Worm (Caenorhabditis elegans) whole organism, L4 larva: ENCODE data around the gene str-180.

Experiments
- F26F4.8 ChIP-seq: fragments of 200-800 bp; sonication (Bioruptor generic); conservative IDR thresholded peaks from 2 replicates; pipeline ENCODE4 v1.3.6; 2022; ENCODE audit warnings: missing genetic modification characterization, missing compliant biosample characterization
- F44E2.7 ChIP-seq: fragments of 200-800 bp; sonication (Bioruptor generic); IDR thresholded peaks from 2 replicates; pipeline ENCODE4 v2.1.2; 2022; ENCODE audit warnings: missing genetic modification characterization, missing compliant biosample characterization
- T20F7.1 ChIP-seq: fragments of 200-800 bp; sonication (Bioruptor generic); optimal IDR thresholded peaks from 2 replicates; lab custom pipeline; 2018; ENCODE audit warnings: mild to moderate bottlenecking, missing genetic modification characterization, missing compliant biosample characterization
- Y105C5A.15 ChIP-seq: fragments of 200-800 bp; sonication (Bioruptor generic); IDR thresholded peaks from 2 replicates; pipeline ENCODE4 v1.3.6; 2022; ENCODE audit warnings: missing genetic modification characterization, missing compliant biosample characterization
- Y48G9A.11 ChIP-seq: fragments of 200-800 bp; sonication (Bioruptor generic); IDR thresholded peaks from 2 replicates; pipeline ENCODE4 v1.3.6; 2022; ENCODE audit warnings: missing genetic modification reagents, missing genetic modification characterization, missing compliant biosample characterization
- Y5F2A.4 ChIP-seq: fragments of 200-800 bp; sonication (Bioruptor generic); optimal IDR thresholded peaks from 2 replicates; lab custom pipeline; 2018; ENCODE audit warnings: mild to moderate bottlenecking, missing genetic modification characterization, missing compliant biosample characterization
- Y75B8A.6 ChIP-seq: fragments of 200-800 bp; sonication (Bioruptor generic); IDR thresholded peaks from 2 replicates; pipeline ENCODE4 v1.3.6; 2022; ENCODE audit warnings: missing genetic modification reagents, missing genetic modification characterization, missing compliant biosample characterization
- ZK337.2 ChIP-seq: fragments of 200-800 bp; sonication (Bioruptor generic); IDR thresholded peaks from 2 replicates; pipeline ENCODE4 v1.3.6; 2022; ENCODE audit warnings: missing genetic modification reagents, missing genetic modification characterization, missing compliant biosample characterization
- ZK546.5 ChIP-seq, 2 experiments: sonication (generic microtip); optimal IDR thresholded peaks; 2 replicates each; lab custom pipeline; 2017; ENCODE audit warnings: missing biosample characterization in 2 of 2, missing genetic modification characterization in 2 of 2
- ama-1 ChIP-seq: fragments of 150-350 bp; optimal IDR thresholded peaks from 2 replicates; lab custom pipeline; 2014; ENCODE audit warnings: inconsistent platforms, mixed read lengths
- arid-1 ChIP-seq: fragments of 200-800 bp; sonication (Bioruptor generic); conservative IDR thresholded peaks from 2 replicates; pipeline ENCODE4 v1.3.6; 2022; ENCODE audit warnings: missing genetic modification reagents, missing genetic modification characterization, missing compliant biosample characterization
- ceh-44 ChIP-seq: fragments of 200-800 bp; sonication (Bioruptor generic); IDR thresholded peaks from 2 replicates; pipeline ENCODE4 v1.3.6; 2022; ENCODE audit warnings: missing genetic modification reagents, missing genetic modification characterization, missing compliant biosample characterization
- ceh-62 ChIP-seq: sonication (generic microtip); optimal IDR thresholded peaks from 2 replicates; lab custom pipeline; 2017; ENCODE audit warnings: missing biosample characterization, missing genetic modification characterization
- ceh-82 ChIP-seq: sonication (generic microtip); optimal IDR thresholded peaks from 2 replicates; lab custom pipeline; 2017; ENCODE audit warnings: missing biosample characterization, missing genetic modification characterization
- ctbp-1 ChIP-seq: fragments of 200-800 bp; sonication (Bioruptor generic); IDR thresholded peaks from 2 replicates; pipeline ENCODE4 v1.3.6; 2022; ENCODE audit warnings: missing genetic modification reagents, missing genetic modification characterization, missing compliant biosample characterization
- daf-16 ChIP-seq, 3 experiments: sonication (generic microtip); optimal IDR thresholded peaks; 2 replicates each; lab custom pipeline; 2016 to 2017; ENCODE audit warnings: missing genetic modification characterization in 3 of 3, missing genetic modification reagents in 3 of 3, mild to moderate bottlenecking in 2 of 3, missing compliant biosample characterization in 2 of 3, missing biosample characterization in 1 of 3, moderate library complexity in 1 of 3
- dmd-6 ChIP-seq: fragments of 200-800 bp; sonication (Bioruptor generic); IDR thresholded peaks from 2 replicates; pipeline ENCODE4 v1.3.6; 2022; ENCODE audit warnings: missing genetic modification reagents, missing genetic modification characterization, missing compliant biosample characterization
- dmd-8 ChIP-seq: fragments of 200-800 bp; sonication (Bioruptor generic); IDR thresholded peaks from 2 replicates; pipeline ENCODE4 v1.3.6; 2022; ENCODE audit warnings: missing genetic modification characterization, missing compliant biosample characterization
- egl-43 ChIP-seq: fragments of 200-800 bp; sonication (Bioruptor generic); IDR thresholded peaks from 2 replicates; pipeline ENCODE4 v1.3.6; 2022; ENCODE audit warnings: missing genetic modification reagents, missing genetic modification characterization, missing compliant biosample characterization
- hif-1 ChIP-seq, 2 experiments: sonication (generic microtip); optimal IDR thresholded peaks; 2 replicates each; lab custom pipeline; 2016 to 2017; ENCODE audit warnings: missing compliant biosample characterization in 2 of 2, missing genetic modification characterization in 2 of 2, missing genetic modification reagents in 2 of 2, missing genotype in 2 of 2, mild to moderate bottlenecking in 1 of 2
- hlh-30 ChIP-seq: sonication (generic microtip); optimal IDR thresholded peaks from 2 replicates; lab custom pipeline; 2017; ENCODE audit warnings: antibody characterized with exemption, mild to moderate bottlenecking, missing genetic modification characterization, missing compliant biosample characterization; ENCODE audit not compliant: insufficient read depth
- jun-1 ChIP-seq: fragments of 150-350 bp; optimal IDR thresholded peaks from 2 replicates; lab custom pipeline; 2014; ENCODE audit warnings: missing biosample characterization, missing genetic modification reagents, missing genetic modification characterization
- lsy-2 ChIP-seq, 2 experiments: fragments of 150-350 bp in 1 of 2; sonication (generic microtip) in 1 of 2; optimal IDR thresholded peaks; 2 replicates each; lab custom pipeline; 2014 to 2017; ENCODE audit warnings: missing biosample characterization in 2 of 2, missing genetic modification characterization in 2 of 2
- madf-9 ChIP-seq: fragments of 200-800 bp; sonication (Bioruptor generic); conservative IDR thresholded peaks from 2 replicates; pipeline ENCODE4 v1.3.6; 2022; ENCODE audit warnings: missing genetic modification reagents, missing genetic modification characterization, missing compliant biosample characterization
- mdl-1 ChIP-seq, 2 experiments: fragments of 150-350 bp in 1 of 2; sonication (generic microtip) in 1 of 2; optimal IDR thresholded peaks; 2 replicates each; lab custom pipeline; 2014 to 2017; ENCODE audit warnings: missing biosample characterization in 2 of 2, missing genetic modification characterization in 2 of 2
- mxl-3 ChIP-seq: fragments of 200-800 bp; sonication (Bioruptor generic); optimal IDR thresholded peaks from 2 replicates; lab custom pipeline; 2018; ENCODE audit warnings: mild to moderate bottlenecking, missing genetic modification characterization, missing compliant biosample characterization
- nhr-28 ChIP-seq: fragments of 150-350 bp; optimal IDR thresholded peaks from 2 replicates; lab custom pipeline; 2014; ENCODE audit warnings: missing biosample characterization, missing genetic modification characterization
- nhr-42 ChIP-seq: fragments of 200-800 bp; sonication (Bioruptor generic); IDR thresholded peaks from 2 replicates; pipeline ENCODE4 v1.3.6; 2022; ENCODE audit warnings: missing genetic modification characterization, missing compliant biosample characterization
- nhr-77 ChIP-seq: fragments of 150-350 bp; optimal IDR thresholded peaks from 2 replicates; lab custom pipeline; 2014; ENCODE audit warnings: missing biosample characterization, missing genetic modification characterization
- rbr-2 ChIP-seq: sonication (generic microtip); optimal IDR thresholded peaks from 2 replicates; lab custom pipeline; 2016; ENCODE audit warnings: missing genotype, missing genetic modification characterization, missing compliant biosample characterization
- snpc-1.2 ChIP-seq: fragments of 200-800 bp; sonication (Bioruptor generic); IDR thresholded peaks from 2 replicates; pipeline ENCODE4 v1.3.6; 2022; ENCODE audit warnings: missing genetic modification reagents, missing genetic modification characterization, missing compliant biosample characterization
- snpc-4 ChIP-seq: fragments of 150-350 bp; optimal IDR thresholded peaks from 2 replicates; lab custom pipeline; 2014; ENCODE audit warnings: missing biosample characterization, missing genetic modification characterization
- tag-97 ChIP-seq: fragments of 200-800 bp; sonication (Bioruptor generic); IDR thresholded peaks from 2 replicates; pipeline ENCODE4 v1.3.6; 2022; ENCODE audit warnings: missing genetic modification characterization, missing compliant biosample characterization
- tra-1 ChIP-seq: fragments of 200-800 bp; sonication (Bioruptor generic); IDR thresholded peaks from 2 replicates; pipeline ENCODE4 v1.3.6; 2022; ENCODE audit warnings: missing genetic modification reagents, missing genetic modification characterization, missing compliant biosample characterization
- zip-11 ChIP-seq: fragments of 200-800 bp; sonication (Bioruptor generic); IDR thresholded peaks from 2 replicates; pipeline ENCODE4 v1.3.6; 2022; ENCODE audit warnings: missing genetic modification characterization, missing compliant biosample characterization
- zip-2 ChIP-seq: fragments of 150-350 bp; optimal IDR thresholded peaks from 2 replicates; lab custom pipeline; 2014; ENCODE audit warnings: missing biosample characterization, missing genetic modification characterization

Gene str-180

DNA sequence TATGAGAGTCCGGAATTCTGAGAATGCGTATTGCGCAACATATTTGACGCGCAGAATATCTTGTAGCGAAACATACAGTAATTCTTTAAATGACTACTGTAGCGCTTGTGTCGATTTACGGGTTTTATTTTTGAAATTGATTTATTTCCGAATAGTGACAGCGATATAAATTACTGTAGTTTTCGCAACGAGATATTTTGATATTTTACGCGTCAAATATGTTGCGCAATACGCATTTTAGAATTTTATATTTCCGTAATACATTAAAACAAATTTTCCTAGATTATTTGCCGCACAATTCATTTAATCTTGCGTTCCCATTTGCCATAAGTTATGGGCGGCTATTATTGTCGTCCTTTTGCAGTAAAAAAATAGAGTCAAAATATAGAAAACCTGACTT lies 36.7 kb upstream of the str-180 start (continued):
- TF ChIP-seq mdl-1 (tag; optimal IDR thresholded peaks at IDR 0.05; lab: Kevin White, UChicago) (no peak), Y48G9A.11 (GFP tag; lab: Robert Waterston, UW) (no peak), F26F4.8 (GFP tag; lab: Robert Waterston, UW) (no peak), ceh-44 (GFP tag; lab: Robert Waterston, UW) (no peak)
- TF ChIP-seq, all 104 proteins: peak for 0

DNA sequence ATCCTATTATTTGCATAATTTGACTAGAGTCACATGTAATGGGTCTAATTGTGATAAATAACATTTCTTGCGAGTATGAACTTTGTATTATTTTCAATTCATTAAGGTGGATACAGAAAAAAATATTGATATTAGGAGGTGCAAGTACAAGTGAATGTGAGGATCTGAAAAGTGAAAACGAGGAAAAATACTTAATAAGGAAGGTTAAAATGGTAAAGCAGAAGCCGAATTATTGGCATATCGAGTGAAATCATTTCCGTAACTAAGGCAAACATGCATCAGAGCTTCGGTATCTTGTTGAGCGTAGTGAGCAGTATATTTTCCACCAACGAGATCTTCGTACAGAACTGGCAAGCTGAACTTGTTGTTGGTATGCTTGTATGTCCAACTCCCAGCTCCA lies 35.8 kb upstream of the str-180 start:
- TF ChIP-seq Y5F2A.4 (GFP tag; lab: Kevin White, UChicago): no peak
- TF ChIP-seq F44E2.7 (GFP tag; lab: Robert Waterston, UW): no peak
- TF ChIP-seq dmd-8 (GFP tag; lab: Robert Waterston, UW): no peak
- TF ChIP-seq dmd-6 (GFP tag; lab: Robert Waterston, UW): no peak
- no peak for TF ChIP-seq tra-1
- no peak for TF ChIP-seq ctbp-1 (GFP tag; lab: Robert Waterston, UW)
- no peak for TF ChIP-seq ceh-62
- TF ChIP-seq lsy-2 (tag; optimal IDR thresholded peaks at IDR 0.05; lab: Kevin White, UChicago): no peak
- no peak for TF ChIP-seq ceh-82 (tag; lab: Kevin White, UChicago)
- no peak for TF ChIP-seq hif-1 (tag; optimal IDR thresholded peaks at IDR 0.05; lab: Kevin White, UChicago)
- TF ChIP-seq Y75B8A.6 (GFP tag; lab: Robert Waterston, UW): no peak
- no peak for TF ChIP-seq ZK546.5 (tag; optimal IDR thresholded peaks at IDR 0.05; lab: Kevin White, UChicago)
- no peak for TF ChIP-seq ZK337.2 (GFP tag; lab: Robert Waterston, UW)

ce11 chrV:6702692-6703091 lies 34.1 kb upstream of the str-180 start, which contains the start of gene era-1:
Gene era-1, plus strand, starts transcription at chrV:6703057.
- TF ChIP-seq lsy-2 (tag; optimal IDR thresholded peaks at IDR 0.05; lab: Kevin White, UChicago): no peak
- TF ChIP-seq Y48G9A.11 (GFP tag; lab: Robert Waterston, UW): 0 out of 2 replicates have a peak, but pooled peaks have one; percentile 32
- TF ChIP-seq, all 104 proteins: peak for 1

- TF ChIP-seq tag-97 (GFP tag; lab: Robert Waterston, UW) (no peak), mxl-3 (GFP tag; lab: Kevin White, UChicago) (peak; percentile 14)
Observed at ce11 chrV:6699833-6700232, 31.2 kb upstream of the str-180 start.

DNA sequence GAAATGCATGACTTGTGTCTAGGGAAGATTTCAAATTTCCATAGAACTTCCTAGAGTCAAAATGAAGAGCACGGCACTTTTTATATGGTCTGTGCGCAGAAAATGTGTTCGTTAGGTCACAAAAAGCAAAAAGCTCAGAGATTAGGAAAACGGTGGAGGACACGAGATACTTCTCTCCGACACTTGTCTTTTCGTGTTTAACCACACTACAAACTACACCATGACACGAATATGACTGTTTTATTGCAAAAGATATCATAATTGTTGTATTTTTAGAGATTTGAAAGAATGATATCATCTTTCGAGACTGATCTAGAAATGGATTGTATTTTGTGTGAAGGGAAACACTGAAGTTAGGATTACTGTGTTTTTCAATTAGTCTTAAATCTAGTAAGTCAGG lies 30.4 kb upstream of the str-180 start:
- TF ChIP-seq nhr-42 (no peak), nhr-28 (tag; lab: Kevin White, UChicago) (peak; percentile 99)

ce11 chrV:6697552-6697951 lies 28.9 kb upstream of the str-180 start, which contains the start of gene W02F12.2:
Gene W02F12.2, minus strand, starts transcription at chrV:6697652.
- TF ChIP-seq snpc-4 (tag; lab: Kevin White, UChicago) (no peak), hlh-30 (tag; lab: Kevin White, UChicago) (peak; percentile 27), madf-9 (no peak)

ce11 chrV:6694668-6695067 lies 26.0 kb upstream of the str-180 start, which contains the start of gene W02F12.8:
Gene W02F12.8, minus strand, starts transcription at chrV:6694768.
- no peak for TF ChIP-seq jun-1 (tag; lab: Kevin White, UChicago)
- peak; percentile 3 for TF ChIP-seq nhr-28 (tag; lab: Kevin White, UChicago)
- TF ChIP-seq snpc-1.2 (GFP tag; lab: Robert Waterston, UW): no peak

- no peak for TF ChIP-seq nhr-42
- TF ChIP-seq rbr-2 (tag; lab: Kevin White, UChicago): no peak
- TF ChIP-seq Y48G9A.11 (GFP tag; lab: Robert Waterston, UW): no peak
- TF ChIP-seq zip-11 (GFP tag; lab: Robert Waterston, UW): no peak
- TF ChIP-seq nhr-77 (tag; lab: Kevin White, UChicago): peak; percentile 41
- TF ChIP-seq Y105C5A.15: no peak
- TF ChIP-seq zip-2 (tag; lab: Kevin White, UChicago): no peak
- no peak for TF ChIP-seq arid-1 (GFP tag; lab: Robert Waterston, UW)
- TF ChIP-seq ceh-82 (tag; lab: Kevin White, UChicago): no peak
- no peak for TF ChIP-seq ctbp-1 (GFP tag; lab: Robert Waterston, UW)
- no peak for TF ChIP-seq daf-16 (GFP tag; optimal IDR thresholded peaks at IDR 0.05; lab: Kevin White, UChicago)
- TF ChIP-seq daf-16 (tag; optimal IDR thresholded peaks at IDR 0.05; lab: Kevin White, UChicago): peak; percentile 87
- no peak for TF ChIP-seq egl-43 (GFP tag; lab: Robert Waterston, UW)
- no peak for TF ChIP-seq ZK337.2 (GFP tag; lab: Robert Waterston, UW)
- peak; percentile 11 for TF ChIP-seq T20F7.1 (GFP tag; lab: Kevin White, UChicago)
- no peak for TF ChIP-seq ama-1
Observed at ce11 chrV:6691813-6692351, 23.2 kb upstream of the str-180 start, which contains the start of gene mtl-1. Gene mtl-1, minus strand, starts transcription at chrV:6691863.
